Worm (Caenorhabditis elegans): ENCODE measurements around the gene dpy-13.

dpy-13 gene

DNA sequence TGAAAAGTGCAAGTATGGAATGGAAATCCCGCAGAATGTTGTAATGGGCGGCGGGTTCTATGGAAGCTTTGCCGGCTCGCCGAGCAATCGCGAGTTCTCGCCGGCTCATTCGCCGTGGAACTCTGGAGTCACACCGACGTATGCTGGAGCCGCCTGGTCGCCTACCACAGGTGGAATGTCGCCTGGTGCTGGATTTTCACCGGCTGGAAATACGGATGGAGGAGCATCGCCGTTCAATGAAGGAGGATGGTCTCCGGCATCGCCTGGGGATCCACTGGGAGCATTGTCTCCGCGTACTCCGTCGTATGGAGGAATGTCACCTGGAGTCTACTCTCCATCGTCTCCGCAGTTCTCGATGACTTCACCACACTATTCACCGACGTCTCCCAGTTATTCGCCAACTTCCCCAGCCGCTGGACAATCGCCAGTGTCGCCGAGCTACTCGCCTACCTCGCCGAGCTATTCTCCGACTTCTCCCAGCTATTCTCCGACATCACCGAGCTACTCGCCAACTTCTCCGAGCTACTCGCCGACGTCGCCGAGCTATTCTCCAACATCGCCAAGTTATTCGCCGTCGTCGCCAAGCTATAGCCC, 19.7 kb downstream of the dpy-13 start:
- TF ChIP-seq nhr-6 (tag; optimal IDR thresholded peaks at IDR 0.05), result no peak
- TF ChIP-seq nhr-21 (tag; optimal IDR thresholded peaks at IDR 0.05), result no peak
- no peak for TF ChIP-seq sem-4 (tag; optimal IDR thresholded peaks at IDR 0.05)
- TF ChIP-seq C34F6.9 (tag; optimal IDR thresholded peaks at IDR 0.05), result no peak
- TF ChIP-seq R02D3.7 (tag; optimal IDR thresholded peaks at IDR 0.05), result no peak
- TF ChIP-seq mdl-1 (tag; optimal IDR thresholded peaks at IDR 0.05), result no peak
- TF ChIP-seq nhr-23 (tag; optimal IDR thresholded peaks at IDR 0.05), result no peak
- TF ChIP-seq nhr-12 (tag; optimal IDR thresholded peaks at IDR 0.05), result no peak
- no peak for TF ChIP-seq lin-39 (tag; optimal IDR thresholded peaks at IDR 0.05)
- no peak for TF ChIP-seq ceh-82 (tag; optimal IDR thresholded peaks at IDR 0.05)
- TF ChIP-seq fos-1 (tag; optimal IDR thresholded peaks at IDR 0.05), result no peak

DNA sequence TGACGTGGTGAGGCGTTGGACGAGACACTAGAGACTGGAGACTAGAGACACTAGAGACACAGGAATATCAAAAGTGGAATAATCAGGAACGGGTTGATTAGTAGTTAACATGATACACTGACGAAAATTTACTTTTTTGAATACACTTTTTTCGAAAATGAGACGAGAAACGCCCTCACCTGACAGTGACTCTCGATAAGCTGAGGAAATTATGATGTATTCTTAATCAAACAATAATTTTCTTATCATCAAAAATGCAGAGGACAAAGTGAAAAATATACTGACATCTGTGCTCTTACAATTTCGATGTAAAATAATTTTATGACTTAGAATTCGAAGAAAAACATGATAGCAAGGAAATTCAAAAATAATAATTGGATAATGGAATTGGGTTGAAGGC, 24.0 kb downstream of the dpy-13 start:
- TF ChIP-seq fos-1 (tag; optimal IDR thresholded peaks at IDR 0.05) (peak; percentile 78), sma-9 (GFP tag; optimal IDR thresholded peaks at IDR 0.05) (no peak), sma-9 (tag; optimal IDR thresholded peaks at IDR 0.05) (no peak)

DNA sequence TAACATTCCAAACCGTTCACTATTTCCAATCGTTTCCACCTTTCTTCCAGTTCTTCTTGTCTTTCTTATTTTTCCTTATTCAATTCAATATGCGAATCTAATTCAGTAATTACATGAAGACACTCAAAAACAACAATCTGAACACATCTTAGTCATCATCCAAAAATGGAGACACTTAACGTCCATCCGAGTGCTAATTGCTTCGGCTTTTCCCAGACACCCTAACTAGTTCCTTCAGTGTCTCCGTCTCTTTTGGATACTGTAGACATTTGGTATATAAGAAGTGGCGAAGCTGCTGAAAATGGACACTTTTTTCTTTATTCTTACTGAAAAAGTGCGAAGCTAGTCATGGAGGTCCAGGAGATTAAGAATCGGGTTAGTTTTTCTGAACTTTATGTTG, 27.6 kb downstream of the dpy-13 start, which contains the start of gene col-33:
Gene col-33 (plus strand): TSS at position 301 of the 400 bp plus-strand sequence.
- TF ChIP-seq unc-55 (GFP tag; optimal IDR thresholded peaks at IDR 0.05) (no peak), C34F6.9 (tag; optimal IDR thresholded peaks at IDR 0.05) (no peak), Y55F3AM.14 (GFP tag; optimal IDR thresholded peaks at IDR 0.05) (no peak), nhr-21 (tag; optimal IDR thresholded peaks at IDR 0.05) (no peak), ceh-82 (tag; optimal IDR thresholded peaks at IDR 0.05) (no peak), skn-1 (tag; optimal IDR thresholded peaks at IDR 0.05) (no peak), ceh-16 (tag; optimal IDR thresholded peaks at IDR 0.05) (no peak)

DNA sequence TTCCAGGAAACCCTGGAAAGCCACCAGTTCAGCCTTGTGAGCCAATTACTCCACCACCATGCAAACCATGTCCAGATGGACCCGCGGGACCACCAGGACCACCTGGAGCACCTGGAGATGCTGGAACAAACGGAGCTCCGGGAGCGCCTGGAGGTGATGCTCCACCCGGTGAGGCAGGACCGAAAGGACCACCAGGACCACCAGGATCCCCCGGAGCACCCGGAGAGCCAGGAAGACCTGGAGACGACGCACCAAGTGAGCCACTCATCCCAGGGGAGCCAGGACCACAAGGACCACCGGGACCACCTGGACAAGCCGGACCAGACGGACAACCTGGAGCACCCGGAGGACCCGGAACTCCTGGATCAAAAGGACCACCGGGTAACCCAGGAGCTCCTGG, 29.2 kb downstream of the dpy-13 start:
- TF ChIP-seq mdl-1 (tag; optimal IDR thresholded peaks at IDR 0.05), result no peak
- TF ChIP-seq zag-1 (tag; optimal IDR thresholded peaks at IDR 0.05), result no peak
- no peak for TF ChIP-seq elt-1 (tag; optimal IDR thresholded peaks at IDR 0.05)
- TF ChIP-seq nhr-6 (tag; optimal IDR thresholded peaks at IDR 0.05), result no peak
- TF ChIP-seq ztf-4 (tag; optimal IDR thresholded peaks at IDR 0.05), result no peak
- no peak for TF ChIP-seq sem-4 (tag; optimal IDR thresholded peaks at IDR 0.05)
- TF ChIP-seq sma-3 (GFP tag; optimal IDR thresholded peaks at IDR 0.05), result no peak
- no peak for TF ChIP-seq aly-2 (tag; optimal IDR thresholded peaks at IDR 0.05)
- no peak for TF ChIP-seq alr-1 (tag; optimal IDR thresholded peaks at IDR 0.05)
- no peak for TF ChIP-seq elt-3 (tag; optimal IDR thresholded peaks at IDR 0.05)
- TF ChIP-seq mab-5 (tag; optimal IDR thresholded peaks at IDR 0.05), result no peak
- no peak for TF ChIP-seq unc-62 (GFP tag; optimal IDR thresholded peaks at IDR 0.05)
- TF ChIP-seq unc-39 (tag; optimal IDR thresholded peaks at IDR 0.05), result no peak
- no peak for TF ChIP-seq nhr-237 (tag; optimal IDR thresholded peaks at IDR 0.05)
- TF ChIP-seq egl-27 (tag; optimal IDR thresholded peaks at IDR 0.05), result no peak

DNA sequence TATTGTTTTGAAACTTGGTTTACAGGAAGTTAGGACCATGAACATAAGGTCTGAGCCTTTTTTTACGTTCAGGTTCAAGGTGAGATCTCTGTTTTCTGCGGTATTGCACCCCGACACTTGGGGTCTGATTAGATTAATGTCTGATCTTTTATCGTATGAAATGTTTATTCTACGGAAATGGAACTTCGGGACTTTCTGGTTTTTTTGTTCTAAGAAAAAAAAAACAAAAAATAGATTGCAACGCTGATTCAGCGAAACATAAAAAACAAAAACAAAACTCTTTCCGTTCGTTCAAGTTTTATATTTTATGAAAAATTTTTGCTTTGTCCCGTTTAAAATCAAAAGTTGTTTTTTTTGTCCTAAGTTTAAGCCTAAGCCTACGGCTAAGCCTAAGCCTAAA, 29.8 kb downstream of the dpy-13 start, which contains the start of gene F36A4.5:
Gene F36A4.5 (plus strand): TSS at position 301 of the 400 bp plus-strand sequence.
- TF ChIP-seq lin-39 (tag; optimal IDR thresholded peaks at IDR 0.05) (no peak), skn-1 (tag; optimal IDR thresholded peaks at IDR 0.05) (no peak), unc-55 (GFP tag; optimal IDR thresholded peaks at IDR 0.05) (no peak), nhr-23 (tag; optimal IDR thresholded peaks at IDR 0.05) (no peak), crh-2 (tag; optimal IDR thresholded peaks at IDR 0.05) (no peak), ama-1 (optimal IDR thresholded peaks at IDR 0.05) (no peak), nhr-129 (tag; optimal IDR thresholded peaks at IDR 0.05) (no peak), ztf-1 (GFP tag; conservative IDR thresholded peaks at IDR 0.05) (no peak), nhr-237 (tag; optimal IDR thresholded peaks at IDR 0.05) (no peak), unc-39 (tag; optimal IDR thresholded peaks at IDR 0.05) (no peak), sma-3 (GFP tag; optimal IDR thresholded peaks at IDR 0.05) (no peak), nhr-77 (tag; optimal IDR thresholded peaks at IDR 0.05) (no peak), nhr-21 (tag; optimal IDR thresholded peaks at IDR 0.05) (no peak), ceh-82 (tag; optimal IDR thresholded peaks at IDR 0.05) (no peak), mdl-1 (tag; optimal IDR thresholded peaks at IDR 0.05) (no peak), lin-13 (GFP tag; optimal IDR thresholded peaks at IDR 0.05) (no peak), mab-5 (tag; optimal IDR thresholded peaks at IDR 0.05) (no peak), sem-4 (tag; optimal IDR thresholded peaks at IDR 0.05) (no peak), nhr-10 (tag; optimal IDR thresholded peaks at IDR 0.05) (no peak)
